Fruit fly (Drosophila melanogaster) whole organism, prepupa: ENCODE results near the gene CG42710.

Experiments
- CG10631 ChIP-seq: fragments of 200-800 bp; sonication (Bioruptor generic); optimal IDR thresholded peaks from 2 replicates; lab custom pipeline; 2016; ENCODE audit warnings: missing biosample characterization, missing genetic modification characterization
- CG10669 ChIP-seq: fragments of 200-800 bp; sonication (Bioruptor generic); optimal IDR thresholded peaks from 3 replicates; lab custom pipeline; 2018; ENCODE audit warnings: missing biosample characterization, mild to moderate bottlenecking, missing genetic modification characterization, moderate library complexity
- CG11902 ChIP-seq: fragments of 200-800 bp; sonication (Bioruptor generic); optimal IDR thresholded peaks from 3 replicates; lab custom pipeline; 2016; ENCODE audit warnings: missing biosample characterization, missing genetic modification characterization
- CG15336 ChIP-seq: fragments of 200-800 bp; sonication (Bioruptor generic); IDR thresholded peaks from 2 replicates; pipeline ENCODE4 v1.3.6; 2022; ENCODE audit warnings: missing biosample characterization, missing genetic modification characterization
- CG16779 ChIP-seq: fragments of 200-800 bp; sonication (Bioruptor generic); optimal IDR thresholded peaks from 3 replicates; lab custom pipeline; 2017; ENCODE audit warnings: missing biosample characterization, mild to moderate bottlenecking, missing genetic modification characterization
- CG32006 ChIP-seq: fragments of 200-800 bp; sonication (Bioruptor generic); optimal IDR thresholded peaks from 3 replicates; lab custom pipeline; 2017; ENCODE audit warnings: missing biosample characterization, mild to moderate bottlenecking, missing genetic modification characterization
- CG34406 ChIP-seq: fragments of 200-800 bp; sonication (Bioruptor generic); optimal IDR thresholded peaks from 3 replicates; lab custom pipeline; 2016; ENCODE audit warnings: missing biosample characterization, missing genetic modification characterization
- CG3919 ChIP-seq: fragments of 200-800 bp; sonication (Bioruptor generic); optimal IDR thresholded peaks from 3 replicates; lab custom pipeline; 2016; ENCODE audit warnings: missing biosample characterization, missing genetic modification characterization
- CG4318 ChIP-seq: fragments of 200-800 bp; sonication (Bioruptor generic); optimal IDR thresholded peaks from 3 replicates; lab custom pipeline; 2017; ENCODE audit warnings: missing biosample characterization, mild to moderate bottlenecking, missing genetic modification characterization
- CG6163 ChIP-seq: fragments of 200-800 bp; sonication (Bioruptor generic); IDR thresholded peaks from 3 replicates; pipeline ENCODE4 v1.3.6; 2022; ENCODE audit warnings: missing biosample characterization, missing genetic modification characterization
- CG6792 ChIP-seq: fragments of 200-800 bp; sonication (Bioruptor generic); optimal IDR thresholded peaks from 3 replicates; lab custom pipeline; 2016; ENCODE audit warnings: missing biosample characterization, missing genetic modification characterization
- CG8632 ChIP-seq: fragments of 200-800 bp; sonication (Bioruptor generic); optimal IDR thresholded peaks from 3 replicates; lab custom pipeline; 2016; ENCODE audit warnings: missing biosample characterization, missing genetic modification characterization
- CG9139 ChIP-seq: fragments of 200-800 bp; sonication (Bioruptor generic); optimal IDR thresholded peaks from 3 replicates; lab custom pipeline; 2017; ENCODE audit warnings: missing biosample characterization, mild to moderate bottlenecking, missing genetic modification characterization
- Eip75B ChIP-seq: fragments of 200-800 bp; sonication (Bioruptor generic); optimal IDR thresholded peaks from 3 replicates; lab custom pipeline; 2016; ENCODE audit warnings: missing biosample characterization, missing genetic modification characterization
- Eip78C ChIP-seq: fragments of 200-800 bp; sonication (Bioruptor generic); peaks from one replicate; lab custom pipeline; 2016; ENCODE audit warnings: missing biosample characterization, missing genetic modification characterization
- Ets21C ChIP-seq: fragments of 200-800 bp; sonication (Bioruptor generic); optimal IDR thresholded peaks from 3 replicates; lab custom pipeline; 2016; ENCODE audit warnings: missing biosample characterization, missing genetic modification characterization
- Hr38 ChIP-seq: sonication (Bioruptor generic); optimal IDR thresholded peaks from 2 replicates; lab custom pipeline; 2016; ENCODE audit warnings: missing biosample characterization, missing genetic modification characterization
- Hr4 ChIP-seq: fragments of 200-800 bp; sonication (Bioruptor generic); optimal IDR thresholded peaks from 3 replicates; lab custom pipeline; 2016; ENCODE audit warnings: missing biosample characterization, missing genetic modification characterization
- Lpt ChIP-seq: fragments of 200-800 bp; sonication (Bioruptor generic); optimal IDR thresholded peaks from 3 replicates; lab custom pipeline; 2016; ENCODE audit warnings: missing biosample characterization, missing genetic modification characterization
- Met ChIP-seq: fragments of 200-800 bp; sonication (Bioruptor generic); optimal IDR thresholded peaks from 3 replicates; lab custom pipeline; 2016; ENCODE audit warnings: missing biosample characterization, missing genetic modification characterization
- Smox ChIP-seq: fragments of 200-800 bp; sonication (Bioruptor generic); optimal IDR thresholded peaks from 3 replicates; lab custom pipeline; 2016; ENCODE audit warnings: missing biosample characterization, missing genetic modification characterization
- Sox102F ChIP-seq: fragments of 200-800 bp; sonication (Bioruptor generic); optimal IDR thresholded peaks from 2 replicates; lab custom pipeline; 2016; ENCODE audit warnings: missing biosample characterization, mild to moderate bottlenecking, missing genetic modification characterization
- Sox15 ChIP-seq: fragments of 200-800 bp; sonication (Bioruptor generic); optimal IDR thresholded peaks from 3 replicates; lab custom pipeline; 2016; ENCODE audit warnings: missing biosample characterization, missing genetic modification characterization
- acj6 ChIP-seq: fragments of 200-800 bp; sonication (Bioruptor generic); optimal IDR thresholded peaks from 3 replicates; lab custom pipeline; 2016; ENCODE audit warnings: missing biosample characterization, missing genetic modification characterization
- cyc ChIP-seq: fragments of 200-800 bp; sonication (Bioruptor generic); optimal IDR thresholded peaks from 3 replicates; lab custom pipeline; 2016; ENCODE audit warnings: missing biosample characterization, missing genetic modification characterization
- dsx ChIP-seq: fragments of 200-800 bp; optimal IDR thresholded peaks from 3 replicates; lab custom pipeline; 2019; ENCODE audit warnings: missing biosample characterization, mild to moderate bottlenecking, missing genetic modification characterization, moderate library complexity; ENCODE audit not compliant: poor library complexity, severe bottlenecking
- eg ChIP-seq: fragments of 200-800 bp; sonication (Bioruptor generic); IDR thresholded peaks from 3 replicates; pipeline ENCODE4 v1.3.6; 2022; ENCODE audit warnings: missing biosample characterization, missing genetic modification characterization
- esn ChIP-seq: fragments of 200-800 bp; sonication (Bioruptor generic); optimal IDR thresholded peaks from 2 replicates; lab custom pipeline; 2016; ENCODE audit warnings: missing biosample characterization, mild to moderate bottlenecking, missing genetic modification characterization, moderate library complexity
- fd59A ChIP-seq: fragments of 200-800 bp; sonication (Bioruptor generic); optimal IDR thresholded peaks from 2 replicates; lab custom pipeline; 2017; ENCODE audit warnings: missing biosample characterization, mild to moderate bottlenecking, missing genetic modification characterization, missing genetic modification reagents
- fkh ChIP-seq: fragments of 200-800 bp; sonication (Bioruptor generic); optimal IDR thresholded peaks from 3 replicates; lab custom pipeline; 2017; ENCODE audit warnings: missing biosample characterization, mild to moderate bottlenecking, missing genetic modification characterization, moderate library complexity
- lz ChIP-seq: fragments of 200-800 bp; sonication (Bioruptor generic); optimal IDR thresholded peaks from 3 replicates; lab custom pipeline; 2016; ENCODE audit warnings: missing biosample characterization, missing genetic modification characterization
- pdm3 ChIP-seq: fragments of 200-800 bp; sonication (Bioruptor generic); optimal IDR thresholded peaks from 3 replicates; lab custom pipeline; 2016; ENCODE audit warnings: missing biosample characterization, missing genetic modification characterization
- spab ChIP-seq: fragments of 200-800 bp; sonication (Bioruptor generic); optimal IDR thresholded peaks from 2 replicates; lab custom pipeline; 2017; ENCODE audit warnings: missing biosample characterization, mild to moderate bottlenecking, missing genetic modification characterization, missing genetic modification reagents
- svp ChIP-seq: fragments of 200-800 bp; sonication (Bioruptor generic); peaks from one replicate; lab custom pipeline; 2016; ENCODE audit warnings: missing biosample characterization, missing genetic modification characterization
- topi ChIP-seq: fragments of 200-800 bp; sonication (Bioruptor generic); optimal IDR thresholded peaks from 3 replicates; lab custom pipeline; 2016; ENCODE audit warnings: missing biosample characterization, missing genetic modification characterization

CG42710 gene

dm6 chr2L:8799009-8799408 lies 16.7 kb upstream of the CG42710 start:
- TF ChIP-seq Ets21C (GFP tag; lab: Kevin White, UChicago) = no peak
- TF ChIP-seq CG16779 = no peak
- no peak for TF ChIP-seq cyc (GFP tag; lab: Kevin White, UChicago)
- no peak for TF ChIP-seq acj6
- no peak for TF ChIP-seq Lpt (GFP tag; lab: Kevin White, UChicago)
- TF ChIP-seq Met (GFP tag; lab: Kevin White, UChicago) = no peak
- TF ChIP-seq topi = no peak
- TF ChIP-seq fd59A (GFP tag; lab: Kevin White, UChicago) = no peak
- TF ChIP-seq fkh (GFP tag; lab: Kevin White, UChicago) = no peak
- TF ChIP-seq Hr38 (GFP tag; lab: Kevin White, UChicago) = no peak
- no peak for TF ChIP-seq svp (GFP tag; lab: Kevin White, UChicago)
- TF ChIP-seq Hr4 = no peak
- TF ChIP-seq esn (GFP tag; lab: Kevin White, UChicago) = no peak
- no peak for TF ChIP-seq CG3919 (GFP tag; lab: Kevin White, UChicago)
- TF ChIP-seq CG9139 (GFP tag; lab: Kevin White, UChicago) = no peak

dm6 chr2L:8794151-8794550 lies 11.9 kb upstream of the CG42710 start:
- TF ChIP-seq Sox102F (no peak), Eip78C (GFP tag; lab: Kevin White, UChicago) (no peak), Ets21C (GFP tag; lab: Kevin White, UChicago) (no peak), Sox15 (no peak), fkh (GFP tag; lab: Kevin White, UChicago) (no peak), acj6 (no peak), lz (no peak), Hr4 (no peak), CG15336 (GFP tag; lab: Robert Waterston, UW) (no peak), Eip75B (GFP tag; lab: Kevin White, UChicago) (no peak), CG4318 (GFP tag; lab: Kevin White, UChicago) (no peak), CG8632 (GFP tag; lab: Kevin White, UChicago) (no peak), CG34406 (GFP tag; lab: Kevin White, UChicago) (no peak), CG11902 (no peak), CG32006 (GFP tag; lab: Kevin White, UChicago) (no peak)

dm6 chr2L:8791703-8792102 lies 9.4 kb upstream of the CG42710 start:
- no peak for TF ChIP-seq pdm3 (GFP tag; lab: Kevin White, UChicago)
- TF ChIP-seq CG15336 (GFP tag; lab: Robert Waterston, UW) = no peak
- TF ChIP-seq CG10631 (GFP tag; lab: Kevin White, UChicago) = no peak
- no peak for TF ChIP-seq Hr4
- no peak for TF ChIP-seq acj6
- TF ChIP-seq Hr38 (GFP tag; lab: Kevin White, UChicago) = no peak
- TF ChIP-seq CG6792 (GFP tag; lab: Kevin White, UChicago) = no peak
- no peak for TF ChIP-seq dsx (GFP tag; lab: Kevin White, UChicago)
- TF ChIP-seq CG32006 (GFP tag; lab: Kevin White, UChicago) = no peak
- TF ChIP-seq spab (GFP tag; lab: Kevin White, UChicago) = no peak
- no peak for TF ChIP-seq CG6163 (GFP tag; lab: Robert Waterston, UW)
- no peak for TF ChIP-seq CG10669 (GFP tag; lab: Kevin White, UChicago)
- TF ChIP-seq fkh (GFP tag; lab: Kevin White, UChicago) = no peak
- TF ChIP-seq eg = no peak
- TF ChIP-seq CG3919 (GFP tag; lab: Kevin White, UChicago) = no peak

- TF ChIP-seq Eip78C (GFP tag; lab: Kevin White, UChicago) = peak; percentile 33
- TF ChIP-seq Smox = peak; percentile 13
- peak; percentile 14 for TF ChIP-seq topi
- peak; percentile 72 for TF ChIP-seq svp (GFP tag; lab: Kevin White, UChicago)
- TF ChIP-seq CG34406 (GFP tag; lab: Kevin White, UChicago) = no peak
These were observed 5.3 kb upstream of the CG42710 start for dm6 chr2L:8787575-8787974.
